Worm (Caenorhabditis elegans): ENCODE data around the gene cyp-25A1.

- no peak for TF ChIP-seq nhr-67 (tag; optimal IDR thresholded peaks at IDR 0.05)
- TF ChIP-seq snpc-4 (tag; optimal IDR thresholded peaks at IDR 0.05) = no peak
- TF ChIP-seq fkh-2 (tag; optimal IDR thresholded peaks at IDR 0.05) = no peak
- TF ChIP-seq pqm-1 (tag; optimal IDR thresholded peaks at IDR 0.05) = no peak
- no peak for TF ChIP-seq nhr-237 (tag; optimal IDR thresholded peaks at IDR 0.05)
Measured at ce11 chrIII:3872978-3873377, 40.6 kb downstream of the cyp-25A1 start.

Measured in whole organism, L3 larva.